Fruit fly (Drosophila melanogaster): ENCODE results near the gene CG31086.

dm6 chr3R:26172040-26172439 lies 13.0 kb upstream of the CG31086 start:
- TF ChIP-seq psq (optimal IDR thresholded peaks at IDR 0.05) (no peak), h (optimal IDR thresholded peaks at IDR 0.05) (no peak), insv (optimal IDR thresholded peaks at IDR 0.05) (no peak), Sin3A (optimal IDR thresholded peaks at IDR 0.05) (no peak)
